Fruit fly (Drosophila melanogaster) whole organism, embryonic: ENCODE data around the gene CG16903.

ENCODE experiments used
- ATbp ChIP-seq: fragments of 200-800 bp; sonication (Bioruptor generic); optimal IDR thresholded peaks from 2 replicates; lab custom pipeline; 2017; ENCODE audit warnings: missing biosample characterization, mild to moderate bottlenecking, missing genetic modification characterization, missing genetic modification reagents
- Antp ChIP-seq: fragments of 200-800 bp; sonication (Bioruptor generic); optimal IDR thresholded peaks from 3 replicates; lab custom pipeline; 2016; ENCODE audit warnings: missing biosample characterization, missing genetic modification characterization
- Asciz ChIP-seq: fragments of 200-800 bp; sonication (Bioruptor generic); optimal IDR thresholded peaks from 2 replicates; lab custom pipeline; 2017; ENCODE audit warnings: missing biosample characterization, mild to moderate bottlenecking, missing genetic modification characterization, missing genetic modification reagents
- CG1024 ChIP-seq: fragments of 200-800 bp; sonication (Bioruptor generic); IDR thresholded peaks from 2 replicates; pipeline ENCODE4 v1.3.6; 2022; ENCODE audit warnings: missing biosample characterization, missing genetic modification characterization
- CG10979 ChIP-seq: fragments of 200-800 bp; sonication (Bioruptor generic); optimal IDR thresholded peaks from 2 replicates; lab custom pipeline; 2018; ENCODE audit warnings: missing biosample characterization, mild to moderate bottlenecking, missing genetic modification characterization, moderate library complexity
- CG11085 ChIP-seq: fragments of 200-800 bp; sonication (Bioruptor generic); IDR thresholded peaks from 2 replicates; pipeline ENCODE4 v1.3.6; 2022; ENCODE audit warnings: missing biosample characterization, missing genetic modification characterization
- CG11560 ChIP-seq: fragments of 200-800 bp; sonication (Bioruptor generic); IDR thresholded peaks from 3 replicates; pipeline ENCODE4 v1.3.6; 2022; ENCODE audit warnings: missing biosample characterization, missing genetic modification characterization
- CG11696 ChIP-seq: fragments of 200-800 bp; sonication (Bioruptor generic); IDR thresholded peaks from 2 replicates; pipeline ENCODE4 v1.3.6; 2022; ENCODE audit warnings: missing biosample characterization, missing genetic modification characterization
- CG11723 ChIP-seq: fragments of 200-800 bp; sonication (Bioruptor generic); optimal IDR thresholded peaks from 2 replicates; lab custom pipeline; 2017; ENCODE audit warnings: missing biosample characterization, mild to moderate bottlenecking, missing genetic modification characterization
- CG12071 ChIP-seq: fragments of 200-800 bp; sonication (Bioruptor generic); optimal IDR thresholded peaks from 3 replicates; lab custom pipeline; 2018; ENCODE audit warnings: missing biosample characterization, mild to moderate bottlenecking, missing genetic modification characterization
- CG12391 ChIP-seq: fragments of 200-800 bp; sonication (Bioruptor generic); optimal IDR thresholded peaks from 3 replicates; lab custom pipeline; 2018; ENCODE audit warnings: missing biosample characterization, mild to moderate bottlenecking, missing genetic modification characterization, moderate library complexity
- CG13296 ChIP-seq: fragments of 200-800 bp; sonication (Bioruptor generic); optimal IDR thresholded peaks from 3 replicates; lab custom pipeline; 2018; ENCODE audit warnings: missing biosample characterization, mild to moderate bottlenecking, missing genetic modification characterization
- CG15011 ChIP-seq: fragments of 200-800 bp; sonication (Bioruptor generic); optimal IDR thresholded peaks from 3 replicates; lab custom pipeline; 2018; ENCODE audit warnings: missing biosample characterization, mild to moderate bottlenecking, missing genetic modification characterization
- CG15514 ChIP-seq: fragments of 200-800 bp; sonication (Bioruptor generic); optimal IDR thresholded peaks from 3 replicates; lab custom pipeline; 2017; ENCODE audit warnings: missing biosample characterization, missing genetic modification characterization, mild to moderate bottlenecking, moderate library complexity, missing genetic modification reagents
- CG17829 ChIP-seq: fragments of 200-800 bp; optimal IDR thresholded peaks from 2 replicates; lab custom pipeline; 2019; ENCODE audit warnings: missing biosample characterization, mild to moderate bottlenecking, missing genetic modification characterization, moderate library complexity
- CG18764 ChIP-seq: fragments of 200-800 bp; sonication (Bioruptor generic); optimal IDR thresholded peaks from 3 replicates; lab custom pipeline; 2016; ENCODE audit warnings: missing biosample characterization, missing genetic modification characterization
- CG2120 ChIP-seq: fragments of 200-800 bp; sonication (Bioruptor generic); optimal IDR thresholded peaks from 3 replicates; lab custom pipeline; 2016; ENCODE audit warnings: missing biosample characterization, missing genetic modification characterization
- CG30020 ChIP-seq: fragments of 200-800 bp; optimal IDR thresholded peaks from 2 replicates; lab custom pipeline; 2019; ENCODE audit warnings: missing biosample characterization, mild to moderate bottlenecking, missing genetic modification characterization, moderate library complexity
- CG4854 ChIP-seq: fragments of 200-800 bp; sonication (Bioruptor generic); optimal IDR thresholded peaks from 2 replicates; lab custom pipeline; 2016; ENCODE audit warnings: missing biosample characterization, missing genetic modification characterization, inconsistent platforms
- CG6765 ChIP-seq: fragments of 200-800 bp; sonication (Bioruptor generic); optimal IDR thresholded peaks from 3 replicates; lab custom pipeline; 2017; ENCODE audit warnings: missing biosample characterization, mild to moderate bottlenecking, missing genetic modification characterization
- CG7745 ChIP-seq: fragments of 200-800 bp; sonication (Bioruptor generic); optimal IDR thresholded peaks from 2 replicates; lab custom pipeline; 2018; ENCODE audit warnings: missing biosample characterization, mild to moderate bottlenecking, missing genetic modification characterization, moderate library complexity
- Drgx ChIP-seq: fragments of 200-800 bp; sonication (Bioruptor generic); IDR thresholded peaks from 2 replicates; pipeline ENCODE4 v1.3.6; 2022; ENCODE audit warnings: missing biosample characterization, missing genetic modification characterization
- ERR ChIP-seq: fragments of 200-800 bp; sonication (Bioruptor generic); optimal IDR thresholded peaks from 2 replicates; lab custom pipeline; 2016; ENCODE audit warnings: missing biosample characterization, missing genetic modification characterization
- Ets65A ChIP-seq: fragments of 200-800 bp; sonication (Bioruptor generic); peaks from one replicate; lab custom pipeline; 2016; ENCODE audit warnings: missing biosample characterization, missing genetic modification characterization
- Med ChIP-seq: fragments of 200-800 bp; sonication (Bioruptor generic); peaks from one replicate; lab custom pipeline; 2016; ENCODE audit warnings: missing biosample characterization, missing genetic modification characterization, mild to moderate bottlenecking, inconsistent platforms, moderate library complexity
- NC2α ChIP-seq: fragments of 200-800 bp; sonication (Bioruptor generic); optimal IDR thresholded peaks from 2 replicates; lab custom pipeline; 2016; ENCODE audit warnings: missing biosample characterization, missing genetic modification characterization
- Nf-YC ChIP-seq: fragments of 200-800 bp; optimal IDR thresholded peaks from 3 replicates; lab custom pipeline; 2019; ENCODE audit warnings: missing biosample characterization, mild to moderate bottlenecking, missing genetic modification characterization, moderate library complexity
- PHDP ChIP-seq: fragments of 200-800 bp; sonication (Bioruptor generic); optimal IDR thresholded peaks from 3 replicates; lab custom pipeline; 2018; ENCODE audit warnings: missing biosample characterization, mild to moderate bottlenecking, missing genetic modification characterization, moderate library complexity
- Ravus ChIP-seq: fragments of 200-800 bp; sonication (Bioruptor generic); IDR thresholded peaks from 2 replicates; pipeline ENCODE4 v1.3.6; 2022; ENCODE audit warnings: missing biosample characterization, missing genetic modification characterization
- Spps ChIP-seq: fragments of 200-800 bp; sonication (Bioruptor generic); optimal IDR thresholded peaks from 2 replicates; lab custom pipeline; 2018; ENCODE audit warnings: missing biosample characterization, mild to moderate bottlenecking, missing genetic modification characterization
- Tbp ChIP-seq: fragments of >200 bp; optimal IDR thresholded peaks from 2 replicates; lab custom pipeline; 2018; ENCODE audit warnings: missing biosample characterization, missing genetic modification characterization
- YL-1 ChIP-seq: fragments of 200-800 bp; sonication (Bioruptor generic); optimal IDR thresholded peaks from 3 replicates; lab custom pipeline; 2017; ENCODE audit warnings: missing biosample characterization, mild to moderate bottlenecking, missing genetic modification characterization
- abd-A ChIP-seq: fragments of 200-800 bp; sonication (Bioruptor generic); optimal IDR thresholded peaks from 3 replicates; lab custom pipeline; 2019; ENCODE audit warnings: missing biosample characterization, mild to moderate bottlenecking, missing genetic modification characterization, moderate library complexity
- bcd ChIP-seq: fragments of 200-800 bp; sonication (Bioruptor generic); optimal IDR thresholded peaks from 2 replicates; lab custom pipeline; 2017; ENCODE audit warnings: missing biosample characterization, mild to moderate bottlenecking, missing genetic modification characterization
- danr ChIP-seq: fragments of 200-800 bp; sonication (Bioruptor generic); IDR thresholded peaks from 2 replicates; pipeline ENCODE4 v1.3.6; 2022; ENCODE audit warnings: missing biosample characterization, missing genetic modification characterization
- exex ChIP-seq: fragments of 200-800 bp; sonication (Bioruptor generic); optimal IDR thresholded peaks from 4 replicates; lab custom pipeline; 2018; ENCODE audit warnings: missing biosample characterization, mild to moderate bottlenecking, missing genetic modification characterization, moderate library complexity
- ftz-f1 ChIP-seq: fragments of 200-800 bp; sonication (Bioruptor generic); optimal IDR thresholded peaks from 2 replicates; lab custom pipeline; 2016; ENCODE audit warnings: missing biosample characterization, missing genetic modification characterization
- gce ChIP-seq: fragments of 200-800 bp; sonication (Bioruptor generic); IDR thresholded peaks from 3 replicates; pipeline ENCODE4 v1.3.6; 2022; ENCODE audit warnings: missing biosample characterization, missing genetic modification characterization
- gfzf ChIP-seq: fragments of 200-800 bp; sonication (Bioruptor generic); optimal IDR thresholded peaks from 2 replicates; lab custom pipeline; 2016; ENCODE audit warnings: missing biosample characterization, mild to moderate bottlenecking, missing genetic modification characterization, moderate library complexity
- hkb ChIP-seq, 2 experiments: fragments of 200-800 bp in 1 of 2; fragments of >200 bp in 1 of 2; sonication (Bioruptor generic) in 1 of 2; IDR thresholded peaks in 1 of 2; optimal IDR thresholded peaks in 1 of 2; 2 replicates each; pipeline versions ENCODE4 v1.3.6 to Lab custom; 2017 to 2022; ENCODE audit warnings: missing biosample characterization in 1 of 2, missing genetic modification characterization in 1 of 2
- insv ChIP-seq, 2 experiments: fragments of 200-800 bp; sonication (Bioruptor generic); optimal IDR thresholded peaks; 3 replicates each; lab custom pipeline; 2016 to 2018; ENCODE audit warnings: missing biosample characterization in 2 of 2, missing genetic modification characterization in 2 of 2
- jigr1 ChIP-seq: fragments of 200-800 bp; sonication (Bioruptor generic); IDR thresholded peaks from 3 replicates; pipeline ENCODE4 v1.3.6; 2022; ENCODE audit warnings: missing biosample characterization, missing genetic modification characterization
- jumu ChIP-seq: fragments of 200-800 bp; sonication (Bioruptor generic); optimal IDR thresholded peaks from 3 replicates; lab custom pipeline; 2016; ENCODE audit warnings: missing biosample characterization, missing genetic modification characterization
- kah ChIP-seq: fragments of 200-800 bp; sonication (Bioruptor generic); optimal IDR thresholded peaks from 2 replicates; lab custom pipeline; 2018; ENCODE audit warnings: missing biosample characterization, mild to moderate bottlenecking, missing genetic modification characterization
- lmd ChIP-seq: fragments of 200-800 bp; sonication (Bioruptor generic); IDR thresholded peaks from 2 replicates; pipeline ENCODE4 v1.3.6; 2022; ENCODE audit warnings: missing biosample characterization, missing genetic modification characterization
- lov ChIP-seq, 2 experiments: fragments of 200-800 bp in 1 of 2; fragments of >200 bp in 1 of 2; sonication (Bioruptor generic) in 1 of 2; IDR thresholded peaks in 1 of 2; optimal IDR thresholded peaks in 1 of 2; 2 replicates in 1 of 2; 3 replicates in 1 of 2; pipeline versions ENCODE4 v1.3.6 to Lab custom; 2017 to 2022; ENCODE audit warnings: missing biosample characterization in 1 of 2, missing genetic modification characterization in 1 of 2
- ranshi ChIP-seq: fragments of 200-800 bp; sonication (Bioruptor generic); IDR thresholded peaks from 2 replicates; pipeline ENCODE4 v1.3.6; 2022; ENCODE audit warnings: missing biosample characterization, missing genetic modification characterization
- tio ChIP-seq: fragments of 200-800 bp; sonication (Bioruptor generic); optimal IDR thresholded peaks from 2 replicates; lab custom pipeline; 2017; ENCODE audit warnings: missing biosample characterization, missing genetic modification characterization, inconsistent platforms
- zen ChIP-seq: fragments of 200-800 bp; sonication (Bioruptor generic); optimal IDR thresholded peaks from 3 replicates; lab custom pipeline; 2018; ENCODE audit warnings: missing biosample characterization, mild to moderate bottlenecking, missing genetic modification characterization, moderate library complexity
- zf30C ChIP-seq: fragments of 200-800 bp; sonication (Bioruptor generic); optimal IDR thresholded peaks from 3 replicates; lab custom pipeline; 2018; ENCODE audit warnings: missing biosample characterization, mild to moderate bottlenecking, missing genetic modification characterization
- zfh1 ChIP-seq: fragments of 200-800 bp; sonication (Bioruptor generic); IDR thresholded peaks from 3 replicates; pipeline ENCODE4 v1.3.6; 2022; ENCODE audit warnings: missing biosample characterization, missing genetic modification characterization

Gene CG16903

DNA sequence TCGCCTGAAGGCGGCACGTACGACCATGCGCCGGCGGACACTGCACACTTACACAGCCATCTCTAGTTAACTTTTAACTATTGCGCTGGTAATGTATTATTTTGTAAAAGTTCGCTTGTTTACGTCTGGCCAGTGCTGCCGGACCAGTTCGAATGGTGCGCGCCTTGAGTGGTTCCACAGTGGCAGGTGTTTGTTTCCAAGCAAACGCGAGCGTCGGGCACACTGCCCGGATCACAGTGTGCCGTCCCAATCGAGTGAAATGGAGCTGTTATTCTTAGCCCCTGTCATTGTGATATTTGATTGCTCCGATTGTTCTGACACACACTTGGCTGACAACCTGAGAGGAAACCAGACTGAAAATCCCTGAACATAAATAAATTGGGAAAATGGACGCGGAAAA, 6.9 kb downstream of the CG16903 start, which contains the start of gene CG4199 (continued):
- TF ChIP-seq Tbp (GFP tag; lab: Kevin White, UChicago): no peak
- TF ChIP-seq Nf-YC (tag; lab: Kevin White, UChicago): no peak
- TF ChIP-seq CG13296 (GFP tag; lab: Kevin White, UChicago): no peak
- TF ChIP-seq CG11723 (GFP tag; lab: Kevin White, UChicago): no peak
- peak; percentile 82 for TF ChIP-seq gfzf (GFP tag; lab: Kevin White, UChicago)
- no peak for TF ChIP-seq Antp (GFP tag; lab: Kevin White, UChicago)
- peak; percentile 96 for TF ChIP-seq CG15514 (GFP tag; lab: Kevin White, UChicago)
- no peak for TF ChIP-seq CG10979 (tag; lab: Kevin White, UChicago)
- 0 out of 3 replicates have a peak, but pooled peaks have one; percentile 11 for TF ChIP-seq gce (GFP tag; lab: Robert Waterston, UW)
- TF ChIP-seq Med: peak; percentile 87
- TF ChIP-seq exex (tag; lab: Kevin White, UChicago): no peak
- TF ChIP-seq Asciz (GFP tag; lab: Kevin White, UChicago): no peak
- peak; percentile 20; the same call in 1 of the 2 replicates for TF ChIP-seq Drgx (GFP tag; lab: Robert Waterston, UW)
- no peak for TF ChIP-seq lmd
- no peak for TF ChIP-seq CG6765 (GFP tag; lab: Kevin White, UChicago)
- TF ChIP-seq zf30C (GFP tag; lab: Kevin White, UChicago): no peak
- TF ChIP-seq abd-A (tag; lab: Kevin White, UChicago): no peak
- TF ChIP-seq CG7745 (tag; lab: Kevin White, UChicago): no peak
- TF ChIP-seq NC2α (GFP tag; lab: Kevin White, UChicago): no peak
- no peak for TF ChIP-seq CG11085 (GFP tag; lab: Robert Waterston, UW)
- TF ChIP-seq zen (tag; lab: Kevin White, UChicago): no peak
- TF ChIP-seq ATbp (GFP tag; lab: Kevin White, UChicago): no peak
- TF ChIP-seq CG17829 (tag; lab: Kevin White, UChicago): peak; percentile 18
- no peak for TF ChIP-seq zfh1 (GFP tag; lab: Robert Waterston, UW)
- peak; percentile 90 for TF ChIP-seq kah
- TF ChIP-seq ftz-f1 (GFP tag; lab: Kevin White, UChicago): peak; percentile 41
- TF ChIP-seq jumu (GFP tag; lab: Kevin White, UChicago): peak; percentile 6
- no peak for TF ChIP-seq CG12391
- no peak for TF ChIP-seq hkb (optimal IDR thresholded peaks at IDR 0.05; lab: Kevin White, UChicago)
- TF ChIP-seq hkb (GFP tag; IDR thresholded peaks at IDR 0.05; lab: Robert Waterston, UW): no peak
- TF ChIP-seq Ets65A: peak; percentile 72
- TF ChIP-seq ERR (GFP tag; lab: Kevin White, UChicago): no peak
- TF ChIP-seq insv (GFP tag; optimal IDR thresholded peaks at IDR 0.05; lab: Kevin White, UChicago): no peak
- TF ChIP-seq CG18764: no peak
- TF ChIP-seq CG2120 (GFP tag; lab: Kevin White, UChicago): no peak
- no peak for TF ChIP-seq jigr1
- no peak for TF ChIP-seq PHDP (tag; lab: Kevin White, UChicago)
- no peak for TF ChIP-seq CG11696 (GFP tag; lab: Robert Waterston, UW)
- TF ChIP-seq CG1024 (GFP tag; lab: Robert Waterston, UW): no peak
- no peak for TF ChIP-seq bcd (GFP tag; lab: Kevin White, UChicago)
- TF ChIP-seq CG11560 (tag; lab: Robert Waterston, UW): no peak
- TF ChIP-seq danr (GFP tag; lab: Robert Waterston, UW): no peak
- TF ChIP-seq ranshi (GFP tag; lab: Robert Waterston, UW): no peak
- TF ChIP-seq CG12071 (GFP tag; lab: Kevin White, UChicago): no peak
- no peak for TF ChIP-seq CG15011
- TF ChIP-seq lov (optimal IDR thresholded peaks at IDR 0.05; lab: Kevin White, UChicago): no peak
- TF ChIP-seq lov (GFP tag; IDR thresholded peaks at IDR 0.05; lab: Robert Waterston, UW): 0 out of 3 replicates have a peak, but pooled peaks have one; percentile 12
- no peak for TF ChIP-seq CG30020 (tag; lab: Kevin White, UChicago)
- peak; percentile 24 for TF ChIP-seq YL-1 (GFP tag; lab: Kevin White, UChicago)
- no peak for TF ChIP-seq CG4854
- no peak for TF ChIP-seq Ravus (GFP tag; lab: Robert Waterston, UW)
- TF ChIP-seq tio (GFP tag; lab: Kevin White, UChicago): no peak
- no peak for TF ChIP-seq Spps
